Worm (Caenorhabditis elegans): Measurements from ENCODE around the gene bus-18.

DNA sequence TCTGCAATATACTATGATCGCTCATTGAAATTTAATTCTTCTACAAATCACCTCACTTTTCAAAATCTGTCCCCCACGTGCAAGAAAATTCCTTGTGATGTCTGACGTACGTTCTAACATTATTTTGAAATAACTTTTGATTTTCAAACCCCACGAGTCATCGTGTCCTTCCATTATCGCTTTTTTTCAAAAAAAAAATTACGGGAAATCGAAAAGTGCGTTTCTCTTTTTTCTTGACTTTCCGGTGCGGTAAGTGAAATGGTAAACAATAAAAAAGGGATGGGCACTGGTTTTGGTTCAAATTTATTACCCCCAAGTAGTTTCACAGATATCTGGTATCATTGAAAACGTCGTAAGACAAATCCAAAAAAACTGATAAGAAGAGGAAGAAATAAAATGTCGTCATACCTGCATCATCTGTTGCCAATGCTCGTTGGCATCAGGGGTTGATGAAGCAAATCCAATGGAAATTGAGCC is 30.0 kb downstream of the bus-18 start:
- TF ChIP-seq med-1 (GFP tag; optimal IDR thresholded peaks at IDR 0.05; ENCODE audit: insufficient read depth) (no peak), flt-1 (GFP tag; IDR thresholded peaks at IDR 0.05) (no peak), tab-1 (GFP tag; IDR thresholded peaks at IDR 0.05) (no peak), klf-2 (GFP tag; conservative IDR thresholded peaks at IDR 0.05) (no peak), ztf-23 (GFP tag; IDR thresholded peaks at IDR 0.05) (no peak)

Measured in whole organism, midembryonic.